Fruit fly (Drosophila melanogaster) whole organism, wandering third instar larva: Measurements from ENCODE around the gene Z600.

Source experiments
- CG9705 ChIP-seq: fragments of 200-800 bp; sonication (Bioruptor generic); optimal IDR thresholded peaks from 2 replicates; lab custom pipeline; 2018; ENCODE audit warnings: missing biosample characterization, mild to moderate bottlenecking, missing genetic modification characterization
- GATAd ChIP-seq: sonication (Bioruptor generic); optimal IDR thresholded peaks from 2 replicates; lab custom pipeline; 2016; ENCODE audit warnings: missing biosample characterization, missing genetic modification characterization
- OdsH ChIP-seq: fragments of 200-800 bp; sonication (Bioruptor generic); optimal IDR thresholded peaks from 2 replicates; lab custom pipeline; 2016; ENCODE audit warnings: missing biosample characterization, mild to moderate bottlenecking, missing genetic modification characterization
- dmrt93B ChIP-seq: fragments of 200-800 bp; sonication (Bioruptor generic); optimal IDR thresholded peaks from 2 replicates; lab custom pipeline; 2018; ENCODE audit warnings: missing biosample characterization, mild to moderate bottlenecking, missing genetic modification characterization
- ey ChIP-seq: fragments of 200-800 bp; sonication (Bioruptor generic); optimal IDR thresholded peaks from 2 replicates; lab custom pipeline; 2016; ENCODE audit warnings: missing biosample characterization, missing genetic modification characterization
- psq ChIP-seq: fragments of 200-800 bp; sonication (Bioruptor generic); optimal IDR thresholded peaks from 3 replicates; lab custom pipeline; 2017; ENCODE audit warnings: missing biosample characterization, mild to moderate bottlenecking, missing genetic modification characterization, moderate library complexity
- sv ChIP-seq: fragments of 200-800 bp; sonication (Bioruptor generic); optimal IDR thresholded peaks from 3 replicates; lab custom pipeline; 2016; ENCODE audit warnings: missing biosample characterization, missing genetic modification characterization

DNA sequence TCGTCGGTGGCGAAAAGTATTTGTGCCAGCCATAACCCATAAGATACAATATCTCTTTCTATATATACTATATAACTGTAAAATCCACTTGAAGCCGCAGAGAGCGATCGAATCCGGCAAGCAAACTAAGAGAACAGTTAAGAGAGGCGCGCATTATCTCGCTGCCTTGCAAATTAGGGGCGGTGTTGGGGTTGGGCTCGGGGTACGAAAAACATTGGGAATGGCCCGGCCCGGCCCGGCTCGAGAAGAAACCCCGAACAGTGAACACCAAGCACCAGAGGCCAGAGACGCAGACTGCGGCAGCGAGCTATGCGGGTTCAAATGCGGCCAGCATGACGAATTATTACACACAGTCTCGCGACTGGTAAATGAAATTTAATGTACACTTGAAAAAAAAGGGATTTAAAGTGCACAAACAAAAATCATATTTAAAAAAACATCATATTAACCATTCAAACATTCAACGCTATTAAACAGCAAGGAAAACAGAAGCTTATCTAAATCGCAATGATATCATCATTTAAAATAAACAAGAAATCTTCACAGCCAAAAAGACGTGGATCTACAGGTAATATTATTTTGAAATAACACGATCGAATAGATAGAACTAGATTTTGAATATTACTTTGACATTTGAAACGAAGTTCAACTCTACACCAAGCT, 23.6 kb downstream of the Z600 start:
- TF ChIP-seq ey (GFP tag; lab: Kevin White, UChicago) (peak; percentile 36), OdsH (GFP tag; lab: Kevin White, UChicago) (no peak), psq (peak; percentile 21), GATAd (no peak), sv (no peak), CG9705 (GFP tag; lab: Kevin White, UChicago) (no peak), dmrt93B (peak; percentile 67)
